Worm (Caenorhabditis elegans) whole organism, early embryonic: ENCODE results near the gene F56C9.3.

Source experiments
- B0310.2 ChIP-seq: sonication (generic microtip); optimal IDR thresholded peaks from 2 replicates; lab custom pipeline; 2016; ENCODE audit warnings: mild to moderate bottlenecking, missing genetic modification characterization, missing compliant biosample characterization
- F13C5.2 ChIP-seq: sonication (generic microtip); optimal IDR thresholded peaks from 2 replicates; lab custom pipeline; 2017; ENCODE audit warnings: mild to moderate bottlenecking, missing genetic modification characterization, inconsistent platforms, missing compliant biosample characterization
- aly-1 ChIP-seq: sonication (generic microtip); optimal IDR thresholded peaks from 2 replicates; lab custom pipeline; 2016; ENCODE audit warnings: missing genetic modification characterization, missing compliant biosample characterization
- ama-1 ChIP-seq: fragments of 150-350 bp; optimal IDR thresholded peaks from 2 replicates; lab custom pipeline; 2014
- ets-7 ChIP-seq: sonication (generic microtip); optimal IDR thresholded peaks from 2 replicates; lab custom pipeline; 2016; ENCODE audit warnings: missing genotype, missing genetic modification characterization, missing compliant biosample characterization
- flt-1 ChIP-seq: fragments of 200-800 bp; sonication (Bioruptor generic); IDR thresholded peaks from 2 replicates; pipeline ENCODE4 v1.3.6; 2022; ENCODE audit warnings: missing genetic modification characterization, missing compliant biosample characterization
- hmg-4 ChIP-seq: fragments of 200-800 bp; sonication (Bioruptor generic); optimal IDR thresholded peaks from 2 replicates; lab custom pipeline; 2018; ENCODE audit warnings: mild to moderate bottlenecking, missing genetic modification characterization, missing compliant biosample characterization
- scrt-1 ChIP-seq: fragments of 200-800 bp; sonication (Bioruptor generic); IDR thresholded peaks from 2 replicates; pipeline ENCODE4 v1.3.6; 2022; ENCODE audit warnings: missing genetic modification characterization, missing compliant biosample characterization
- tbx-11 ChIP-seq: fragments of 200-800 bp; sonication (Bioruptor generic); IDR thresholded peaks from 2 replicates; pipeline ENCODE4 v1.3.6; 2022; ENCODE audit warnings: missing genetic modification characterization, missing compliant biosample characterization
- tra-4 ChIP-seq: sonication (generic microtip); optimal IDR thresholded peaks from 2 replicates; lab custom pipeline; 2017; ENCODE audit warnings: missing genetic modification characterization, missing compliant biosample characterization

DNA sequence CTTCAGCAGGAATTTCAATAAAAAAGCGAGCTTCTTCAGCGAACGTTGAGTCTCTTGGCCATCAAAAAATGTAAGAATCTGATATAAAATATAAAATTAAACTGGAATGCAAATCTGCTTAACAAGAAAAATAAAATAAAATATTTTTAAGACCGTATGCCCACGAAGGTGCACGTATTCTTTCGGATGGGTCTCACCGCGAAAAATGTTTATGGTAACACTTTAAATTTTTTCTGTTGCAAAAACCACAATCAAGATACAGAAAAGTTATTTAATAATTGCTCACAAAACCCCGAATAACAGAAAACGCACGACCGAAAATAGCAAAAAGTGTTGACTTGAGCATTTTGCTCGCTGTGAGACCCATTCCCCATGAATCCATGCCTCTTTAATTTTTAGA, 28.0 kb downstream of the F56C9.3 start:
- TF ChIP-seq hmg-4 (GFP tag; lab: Kevin White, UChicago) (no peak), aly-1 (tag; lab: Kevin White, UChicago) (no peak), ama-1 (lab: Kevin White, UChicago) (no peak), tbx-11 (GFP tag; lab: Robert Waterston, UW) (no peak), flt-1 (no peak), B0310.2 (tag; lab: Kevin White, UChicago) (no peak), tra-4 (tag; lab: Kevin White, UChicago) (no peak), ets-7 (no peak), F13C5.2 (tag; lab: Kevin White, UChicago) (no peak), scrt-1 (GFP tag; lab: Robert Waterston, UW) (no peak)
